Worm (Caenorhabditis elegans) whole organism, late embryonic: ENCODE data around the gene ZC155.2.

ENCODE experiments used
- F13H6.1 ChIP-seq: sonication (generic microtip); optimal IDR thresholded peaks from 2 replicates; lab custom pipeline; 2016; ENCODE audit warnings: missing genetic modification characterization, missing compliant biosample characterization
- K09A11.1 ChIP-seq: sonication (generic microtip); optimal IDR thresholded peaks from 2 replicates; lab custom pipeline; 2017; ENCODE audit warnings: antibody characterized with exemption, mild to moderate bottlenecking, missing genetic modification characterization, missing compliant biosample characterization; ENCODE audit not compliant: insufficient read depth
- T23F11.4 ChIP-seq: fragments of 200-800 bp; sonication (Bioruptor generic); optimal IDR thresholded peaks from 2 replicates; lab custom pipeline; 2018; ENCODE audit warnings: mild to moderate bottlenecking, missing genetic modification characterization, missing compliant biosample characterization
- ama-1 ChIP-seq: fragments of 150-350 bp; optimal IDR thresholded peaks from 2 replicates; lab custom pipeline; 2014
- ceh-19 ChIP-seq: fragments of 200-800 bp; sonication (Bioruptor generic); optimal IDR thresholded peaks from 2 replicates; lab custom pipeline; 2018; ENCODE audit warnings: mild to moderate bottlenecking, missing genetic modification characterization, missing compliant biosample characterization
- ceh-2 ChIP-seq: sonication (generic microtip); optimal IDR thresholded peaks from 2 replicates; lab custom pipeline; 2016; ENCODE audit warnings: missing genotype, missing genetic modification characterization, missing compliant biosample characterization
- ceh-22 ChIP-seq: sonication (generic microtip); optimal IDR thresholded peaks from 2 replicates; lab custom pipeline; 2017; ENCODE audit warnings: missing biosample characterization, missing genetic modification characterization
- ceh-24 ChIP-seq: sonication (generic microtip); optimal IDR thresholded peaks from 2 replicates; lab custom pipeline; 2016; ENCODE audit warnings: mild to moderate bottlenecking, missing genetic modification characterization, missing compliant biosample characterization
- ceh-30 ChIP-seq: fragments of 150-350 bp; optimal IDR thresholded peaks from 2 replicates; lab custom pipeline; 2014; ENCODE audit warnings: missing biosample characterization, missing genetic modification characterization
- ceh-45 ChIP-seq: fragments of 200-800 bp; sonication (Bioruptor generic); IDR thresholded peaks from 2 replicates; pipeline ENCODE4 v1.3.6; 2022; ENCODE audit warnings: missing genetic modification reagents, missing genetic modification characterization, missing compliant biosample characterization
- ceh-48 ChIP-seq: sonication (generic microtip); optimal IDR thresholded peaks from 2 replicates; lab custom pipeline; 2016; ENCODE audit warnings: missing genetic modification characterization, inconsistent platforms, missing compliant biosample characterization
- che-1 ChIP-seq: sonication (generic microtip); optimal IDR thresholded peaks from 2 replicates; lab custom pipeline; 2016; ENCODE audit warnings: mild to moderate bottlenecking, missing genetic modification characterization, missing compliant biosample characterization
- dmd-4 ChIP-seq: sonication (generic microtip); optimal IDR thresholded peaks from 2 replicates; lab custom pipeline; 2016; ENCODE audit warnings: borderline replicate concordance, missing genetic modification characterization, missing compliant biosample characterization
- dve-1 ChIP-seq: sonication (generic microtip); optimal IDR thresholded peaks from 2 replicates; lab custom pipeline; 2017; ENCODE audit warnings: antibody characterized with exemption, mild to moderate bottlenecking, missing genetic modification characterization, missing compliant biosample characterization
- elt-2 ChIP-seq: sonication (generic microtip); optimal IDR thresholded peaks from 2 replicates; lab custom pipeline; 2016; ENCODE audit warnings: missing genetic modification reagents, missing genetic modification characterization, missing compliant biosample characterization
- ets-4 ChIP-seq: sonication (generic microtip); optimal IDR thresholded peaks from 2 replicates; lab custom pipeline; 2016; ENCODE audit warnings: missing genetic modification characterization, missing compliant biosample characterization
- eyg-1 ChIP-seq: sonication (generic microtip); optimal IDR thresholded peaks from 2 replicates; lab custom pipeline; 2016; ENCODE audit warnings: missing genotype, missing genetic modification characterization, missing compliant biosample characterization
- fkh-10 ChIP-seq: fragments of 150-350 bp; optimal IDR thresholded peaks from 2 replicates; lab custom pipeline; 2014; ENCODE audit warnings: missing biosample characterization, missing genetic modification reagents, missing genetic modification characterization
- gmeb-2 ChIP-seq: sonication (generic microtip); optimal IDR thresholded peaks from 2 replicates; lab custom pipeline; 2016; ENCODE audit warnings: missing genetic modification characterization, inconsistent platforms, missing compliant biosample characterization
- hlh-15 ChIP-seq: sonication (generic microtip); optimal IDR thresholded peaks from 2 replicates; lab custom pipeline; 2016; ENCODE audit warnings: missing genetic modification characterization, missing compliant biosample characterization
- hlh-6 ChIP-seq: sonication (generic microtip); optimal IDR thresholded peaks from 2 replicates; lab custom pipeline; 2016; ENCODE audit warnings: missing genotype, missing genetic modification characterization, missing compliant biosample characterization
- hlh-8 ChIP-seq: sonication (generic microtip); optimal IDR thresholded peaks from 2 replicates; lab custom pipeline; 2016; ENCODE audit warnings: missing genotype, missing genetic modification characterization, missing compliant biosample characterization
- lin-11 ChIP-seq: fragments of 200-800 bp; sonication (Bioruptor generic); optimal IDR thresholded peaks from 2 replicates; lab custom pipeline; 2018; ENCODE audit warnings: mild to moderate bottlenecking, missing genetic modification characterization, missing compliant biosample characterization
- madf-2 ChIP-seq: sonication (generic microtip); optimal IDR thresholded peaks from 2 replicates; lab custom pipeline; 2017; ENCODE audit warnings: missing genetic modification characterization, missing compliant biosample characterization
- nfya-1 ChIP-seq: sonication (generic microtip); optimal IDR thresholded peaks from 2 replicates; lab custom pipeline; 2017; ENCODE audit warnings: missing genetic modification characterization, mild to moderate bottlenecking, missing compliant biosample characterization, antibody characterized with exemption, moderate library complexity
- npax-4 ChIP-seq: sonication (generic microtip); optimal IDR thresholded peaks from 2 replicates; lab custom pipeline; 2016; ENCODE audit warnings: missing genetic modification characterization, missing compliant biosample characterization
- pat-9 ChIP-seq: fragments of 200-800 bp; sonication (Bioruptor generic); optimal IDR thresholded peaks from 2 replicates; lab custom pipeline; 2018; ENCODE audit warnings: mild to moderate bottlenecking, missing genetic modification characterization, moderate library complexity, missing compliant biosample characterization
- pax-1 ChIP-seq: fragments of 150-350 bp; optimal IDR thresholded peaks from 2 replicates; lab custom pipeline; 2014; ENCODE audit warnings: missing biosample characterization, missing genetic modification characterization
- pha-2 ChIP-seq: sonication (generic microtip); optimal IDR thresholded peaks from 2 replicates; lab custom pipeline; 2017; ENCODE audit warnings: mild to moderate bottlenecking, missing genetic modification characterization, missing compliant biosample characterization
- pha-4 ChIP-seq: fragments of 150-350 bp; optimal IDR thresholded peaks from 2 replicates; lab custom pipeline; 2018; ENCODE audit warnings: missing biosample characterization, missing genetic modification reagents, missing genetic modification characterization
- pqm-1 ChIP-seq: sonication (generic microtip); optimal IDR thresholded peaks from 2 replicates; lab custom pipeline; 2016; ENCODE audit warnings: missing genetic modification characterization, missing compliant biosample characterization
- pros-1 ChIP-seq: fragments of 150-350 bp; optimal IDR thresholded peaks from 2 replicates; lab custom pipeline; 2014; ENCODE audit warnings: missing biosample characterization, missing genetic modification reagents, missing genetic modification characterization
- ref-2 ChIP-seq: sonication (generic microtip); optimal IDR thresholded peaks from 2 replicates; lab custom pipeline; 2016; ENCODE audit warnings: missing genetic modification characterization, missing compliant biosample characterization
- sdc-2 ChIP-seq: sonication (generic microtip); optimal IDR thresholded peaks from 2 replicates; lab custom pipeline; 2016; ENCODE audit warnings: missing genotype, missing genetic modification characterization, missing compliant biosample characterization
- sox-2 ChIP-seq: fragments of 200-800 bp; sonication (Bioruptor generic); IDR thresholded peaks from 2 replicates; pipeline ENCODE4 v1.3.6; 2022; ENCODE audit warnings: missing genetic modification reagents, missing genetic modification characterization, missing compliant biosample characterization
- ttx-3 ChIP-seq: sonication (generic microtip); optimal IDR thresholded peaks from 2 replicates; lab custom pipeline; 2016; ENCODE audit warnings: missing genetic modification reagents, missing genetic modification characterization, missing compliant biosample characterization
- unc-42 ChIP-seq: sonication (generic microtip); optimal IDR thresholded peaks from 2 replicates; lab custom pipeline; 2016; ENCODE audit warnings: missing genotype, missing genetic modification characterization, missing compliant biosample characterization
- zip-5 ChIP-seq: sonication (generic microtip); optimal IDR thresholded peaks from 2 replicates; lab custom pipeline; 2016; ENCODE audit warnings: missing genetic modification characterization, missing compliant biosample characterization
- ztf-16 ChIP-seq: sonication (generic microtip); optimal IDR thresholded peaks from 2 replicates; lab custom pipeline; 2017; ENCODE audit warnings: missing genetic modification characterization, missing compliant biosample characterization

The ZC155.2 gene

ce11 chrIII:5236104-5236503 is 17.3 kb downstream of the ZC155.2 start, which contains the start of gene prx-10:
Gene prx-10 (plus strand): TSS chrIII:5236404.
- TF ChIP-seq F13H6.1 = no peak
- TF ChIP-seq ceh-48 (tag; lab: Kevin White, UChicago) = no peak
- no peak for TF ChIP-seq pha-2 (tag; lab: Kevin White, UChicago)
- TF ChIP-seq che-1 = no peak
- no peak for TF ChIP-seq K09A11.1 (tag; lab: Kevin White, UChicago)
- no peak for TF ChIP-seq npax-4 (tag; lab: Kevin White, UChicago)
- TF ChIP-seq fkh-10 = no peak
- TF ChIP-seq ceh-30 (tag; lab: Kevin White, UChicago) = no peak
- no peak for TF ChIP-seq unc-42 (tag; lab: Kevin White, UChicago)
- no peak for TF ChIP-seq sox-2
- no peak for TF ChIP-seq ref-2 (tag; lab: Kevin White, UChicago)

ce11 chrIII:5241854-5242253 is 23.1 kb downstream of the ZC155.2 start:
- TF ChIP-seq dmd-4 (tag; lab: Kevin White, UChicago) (no peak), lin-11 (no peak), ttx-3 (tag; lab: Kevin White, UChicago) (no peak), ets-4 (no peak), ceh-19 (GFP tag; lab: Kevin White, UChicago) (no peak)

- TF ChIP-seq pat-9 (tag; lab: Kevin White, UChicago) (no peak), hlh-6 (tag; lab: Kevin White, UChicago) (no peak), T23F11.4 (no peak), hlh-8 (tag; lab: Kevin White, UChicago) (no peak), pha-2 (tag; lab: Kevin White, UChicago) (no peak), ttx-3 (tag; lab: Kevin White, UChicago) (no peak), ceh-22 (tag; lab: Kevin White, UChicago) (no peak), gmeb-2 (no peak), pros-1 (tag; lab: Kevin White, UChicago) (no peak), zip-5 (tag; lab: Kevin White, UChicago) (no peak), sdc-2 (no peak), npax-4 (tag; lab: Kevin White, UChicago) (no peak), ref-2 (tag; lab: Kevin White, UChicago) (no peak)
These were observed 25.8 kb downstream of the ZC155.2 start, which contains the start of gene cnd-1 for ce11 chrIII:5244539-5244938. Gene cnd-1 (minus strand): TSS chrIII:5244639.

- no peak for TF ChIP-seq nfya-1 (tag; lab: Kevin White, UChicago)
- TF ChIP-seq zip-5 (tag; lab: Kevin White, UChicago) = no peak
These were observed 26.3 kb downstream of the ZC155.2 start for ce11 chrIII:5245067-5245466.

- TF ChIP-seq unc-42 (tag; lab: Kevin White, UChicago) = no peak
- no peak for TF ChIP-seq ztf-16 (tag; lab: Kevin White, UChicago)
- TF ChIP-seq ceh-45 (GFP tag; lab: Robert Waterston, UW) = no peak
- TF ChIP-seq sdc-2 = no peak
- TF ChIP-seq hlh-15 (tag; lab: Kevin White, UChicago) = no peak
- TF ChIP-seq dve-1 (tag; lab: Kevin White, UChicago) = no peak
- TF ChIP-seq elt-2 (tag; lab: Kevin White, UChicago) = no peak
- TF ChIP-seq pqm-1 (tag; lab: Kevin White, UChicago) = no peak
- TF ChIP-seq eyg-1 (tag; lab: Kevin White, UChicago) = no peak
- TF ChIP-seq madf-2 = no peak
- no peak for TF ChIP-seq pax-1 (tag; lab: Kevin White, UChicago)
- TF ChIP-seq ama-1 = no peak
- no peak for TF ChIP-seq pha-4 (tag; lab: Kevin White, UChicago)
- TF ChIP-seq ceh-48 (tag; lab: Kevin White, UChicago) = no peak
- no peak for TF ChIP-seq ceh-24 (tag; lab: Kevin White, UChicago)
- TF ChIP-seq ceh-2 (tag; lab: Kevin White, UChicago) = no peak
- TF ChIP-seq ttx-3 (tag; lab: Kevin White, UChicago) = no peak
- TF ChIP-seq, all 69 proteins: peak for 0
These were observed 29.9 kb downstream of the ZC155.2 start for ce11 chrIII:5248706-5249105.
